Fruit fly (Drosophila melanogaster) whole organism, pupa: ENCODE results near the gene RNaseX25.

Experiments used
- CG10348 ChIP-seq: fragments of 200-800 bp; sonication (Bioruptor generic); IDR thresholded peaks from 2 replicates; pipeline ENCODE4 v1.3.6; 2022; ENCODE audit warnings: missing biosample characterization, missing genetic modification characterization
- CG12605 ChIP-seq: fragments of 200-800 bp; sonication (Bioruptor generic); IDR thresholded peaks from 2 replicates; pipeline ENCODE4 v1.3.6; 2022; ENCODE audit warnings: missing biosample characterization, missing genetic modification characterization
- CG13204 ChIP-seq: fragments of 200-800 bp; sonication (Bioruptor generic); optimal IDR thresholded peaks from 2 replicates; lab custom pipeline; 2018; ENCODE audit warnings: missing biosample characterization, mild to moderate bottlenecking, missing genetic modification characterization, moderate library complexity
- CG14655 ChIP-seq: fragments of 200-800 bp; sonication (Bioruptor generic); optimal IDR thresholded peaks from 3 replicates; lab custom pipeline; 2017; ENCODE audit warnings: mild to moderate bottlenecking, missing biosample characterization, missing genetic modification reagents, missing genetic modification characterization
- CG15710 ChIP-seq: fragments of 200-800 bp; sonication (Bioruptor generic); optimal IDR thresholded peaks from 2 replicates; lab custom pipeline; 2018; ENCODE audit warnings: missing biosample characterization, mild to moderate bottlenecking, missing genetic modification characterization, moderate library complexity
- CG17806 ChIP-seq: fragments of 200-800 bp; sonication (Bioruptor generic); optimal IDR thresholded peaks from 2 replicates; lab custom pipeline; 2018; ENCODE audit warnings: missing biosample characterization, mild to moderate bottlenecking, missing genetic modification characterization, moderate library complexity
- CG32121 ChIP-seq: fragments of 200-800 bp; sonication (Bioruptor generic); IDR thresholded peaks from 2 replicates; pipeline ENCODE4 v1.3.6; 2022; ENCODE audit warnings: missing biosample characterization, missing genetic modification characterization
- CG34367 ChIP-seq: fragments of 200-800 bp; sonication (Bioruptor generic); optimal IDR thresholded peaks from 2 replicates; lab custom pipeline; 2018; ENCODE audit warnings: missing biosample characterization, mild to moderate bottlenecking, missing genetic modification characterization
- CG4496 ChIP-seq: fragments of 200-800 bp; sonication (Bioruptor generic); IDR thresholded peaks from 3 replicates; pipeline ENCODE4 v1.3.6; 2022; ENCODE audit warnings: missing biosample characterization, missing genetic modification characterization
- CG8159 ChIP-seq: fragments of 200-800 bp; sonication (Bioruptor generic); optimal IDR thresholded peaks from 3 replicates; lab custom pipeline; 2018; ENCODE audit warnings: missing biosample characterization, mild to moderate bottlenecking, missing genetic modification characterization, moderate library complexity
- CG8301 ChIP-seq: fragments of 200-800 bp; sonication (Bioruptor generic); optimal IDR thresholded peaks from 2 replicates; lab custom pipeline; 2018; ENCODE audit warnings: missing biosample characterization, mild to moderate bottlenecking, missing genetic modification characterization
- CG9948 ChIP-seq: fragments of 200-800 bp; sonication (Bioruptor generic); optimal IDR thresholded peaks from 2 replicates; lab custom pipeline; 2018; ENCODE audit warnings: missing biosample characterization, mild to moderate bottlenecking, missing genetic modification characterization, moderate library complexity
- D1 ChIP-seq: fragments of 200-800 bp; sonication (Bioruptor generic); optimal IDR thresholded peaks from 2 replicates; lab custom pipeline; 2018; ENCODE audit warnings: missing biosample characterization, mild to moderate bottlenecking, missing genetic modification characterization, moderate library complexity
- EcR ChIP-seq: fragments of 200-800 bp; sonication (Bioruptor generic); optimal IDR thresholded peaks from 3 replicates; lab custom pipeline; 2019; ENCODE audit warnings: missing biosample characterization, missing genetic modification characterization, mild to moderate bottlenecking, moderate library complexity, missing genetic modification reagents
- Ets98B ChIP-seq: fragments of 200-800 bp; sonication (Bioruptor generic); IDR thresholded peaks from 2 replicates; pipeline ENCODE4 v1.3.6; 2022; ENCODE audit warnings: missing biosample characterization, missing genetic modification characterization
- Pif1A ChIP-seq: fragments of 200-800 bp; sonication (Bioruptor generic); optimal IDR thresholded peaks from 3 replicates; lab custom pipeline; 2016; ENCODE audit warnings: missing biosample characterization, missing genetic modification characterization
- Pif1B ChIP-seq: fragments of 200-800 bp; sonication (Bioruptor generic); optimal IDR thresholded peaks from 3 replicates; lab custom pipeline; 2016; ENCODE audit warnings: missing biosample characterization, missing genetic modification characterization
- Snoo ChIP-seq: fragments of 200-800 bp; sonication (Bioruptor generic); optimal IDR thresholded peaks from 3 replicates; lab custom pipeline; 2017; ENCODE audit warnings: missing biosample characterization, mild to moderate bottlenecking, missing genetic modification characterization, inconsistent platforms
- fd96Ca ChIP-seq: fragments of 200-800 bp; sonication (Bioruptor generic); IDR thresholded peaks from 3 replicates; pipeline ENCODE4 v1.3.6; 2022; ENCODE audit warnings: missing biosample characterization, missing genetic modification characterization
- gl ChIP-seq: fragments of 200-800 bp; sonication (Bioruptor generic); optimal IDR thresholded peaks from 2 replicates; lab custom pipeline; 2018; ENCODE audit warnings: missing biosample characterization, mild to moderate bottlenecking, missing genetic modification characterization
- rn ChIP-seq: fragments of 200-800 bp; sonication (Bioruptor generic); IDR thresholded peaks from 2 replicates; pipeline ENCODE4 v1.3.6; 2022; ENCODE audit warnings: missing biosample characterization, missing genetic modification characterization

Gene RNaseX25

dm6 chr3L:7958590-7959180, 11.7 kb upstream of the RNaseX25 start:
- no peak for TF ChIP-seq Pif1B
- TF ChIP-seq CG12605 (GFP tag; lab: Robert Waterston, UW): no peak
- TF ChIP-seq CG8159 (tag; lab: Kevin White, UChicago): no peak
- TF ChIP-seq CG32121: no peak
- no peak for TF ChIP-seq Pif1A
- TF ChIP-seq rn (GFP tag; lab: Robert Waterston, UW): no peak
- no peak for TF ChIP-seq CG9948 (tag; lab: Kevin White, UChicago)
- TF ChIP-seq CG17806: no peak
- TF ChIP-seq gl (tag; lab: Kevin White, UChicago): no peak
- TF ChIP-seq Snoo (tag; lab: Kevin White, UChicago): no peak
- no peak for TF ChIP-seq EcR (GFP tag; lab: Kevin White, UChicago)
- no peak for TF ChIP-seq CG13204 (GFP tag; lab: Kevin White, UChicago)
- TF ChIP-seq D1 (tag; lab: Kevin White, UChicago): no peak
- no peak for TF ChIP-seq Ets98B (GFP tag; lab: Robert Waterston, UW)
- no peak for TF ChIP-seq CG34367 (tag; lab: Kevin White, UChicago)
- TF ChIP-seq CG10348 (GFP tag; lab: Robert Waterston, UW): no peak
- no peak for TF ChIP-seq CG15710 (tag; lab: Kevin White, UChicago)
- TF ChIP-seq CG8301 (tag; lab: Kevin White, UChicago): no peak
- no peak for TF ChIP-seq CG14655 (GFP tag; lab: Kevin White, UChicago)
- TF ChIP-seq fd96Ca: no peak

- TF ChIP-seq Snoo (tag; lab: Kevin White, UChicago): peak; percentile 37
- TF ChIP-seq CG32121: no peak
These were observed 9.4 kb upstream of the RNaseX25 start for dm6 chr3L:7960707-7961695.

- TF ChIP-seq CG14655 (GFP tag; lab: Kevin White, UChicago): no peak
- TF ChIP-seq CG8159 (tag; lab: Kevin White, UChicago): peak; percentile 19
- TF ChIP-seq, all 21 proteins: peak for 1
These were observed 8.2 kb upstream of the RNaseX25 start for dm6 chr3L:7961973-7962753.

- no peak for TF ChIP-seq Ets98B (GFP tag; lab: Robert Waterston, UW)
These were observed 7.4 kb upstream of the RNaseX25 start for dm6 chr3L:7963022-7963421.

DNA sequence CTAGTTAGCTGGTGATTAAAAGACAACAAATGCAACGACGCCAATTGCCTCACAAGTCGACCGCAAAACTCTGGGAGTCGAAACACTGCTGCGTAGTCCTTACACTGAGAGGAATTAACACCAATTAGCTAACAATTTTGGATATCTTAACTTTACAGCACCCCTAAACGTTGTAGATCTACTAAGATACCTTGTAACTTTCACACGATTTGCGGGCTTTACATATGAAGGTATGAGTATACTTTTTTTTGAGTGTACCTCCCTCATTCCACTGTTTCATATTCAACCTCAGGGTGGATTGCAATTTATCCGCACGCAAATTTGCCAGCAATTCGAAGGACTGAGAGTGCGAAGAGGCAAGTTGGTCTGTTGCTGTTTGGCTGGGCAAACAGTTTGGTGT, 6.8 kb upstream of the RNaseX25 start:
- TF ChIP-seq Pif1B: no peak
- TF ChIP-seq CG15710 (tag; lab: Kevin White, UChicago): no peak
- TF ChIP-seq Ets98B (GFP tag; lab: Robert Waterston, UW): no peak
- TF ChIP-seq Snoo (tag; lab: Kevin White, UChicago): no peak
- TF ChIP-seq fd96Ca: no peak
- no peak for TF ChIP-seq rn (GFP tag; lab: Robert Waterston, UW)
- TF ChIP-seq D1 (tag; lab: Kevin White, UChicago): no peak

DNA sequence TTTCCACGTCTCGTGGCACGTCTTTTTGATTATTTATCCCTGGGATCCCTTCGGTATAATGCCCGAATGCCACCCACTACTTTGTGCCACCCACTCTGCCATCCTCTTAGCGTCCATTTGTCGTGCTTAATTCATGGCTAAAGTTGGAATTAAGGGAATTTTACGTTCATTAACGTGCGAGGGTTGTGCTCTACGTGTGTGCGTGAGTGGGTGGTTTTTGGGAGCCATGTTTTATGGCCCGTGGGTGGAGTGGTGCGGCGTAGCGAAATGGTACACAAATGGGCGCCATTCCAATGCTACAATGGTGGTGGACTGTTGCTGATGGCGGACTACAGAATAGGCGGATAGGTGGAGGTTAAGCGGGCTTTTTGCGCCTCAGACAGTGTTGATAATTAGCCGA, 3.2 kb upstream of the RNaseX25 start:
- TF ChIP-seq CG14655 (GFP tag; lab: Kevin White, UChicago) (no peak), Ets98B (GFP tag; lab: Robert Waterston, UW) (no peak), CG32121 (no peak), CG17806 (no peak), D1 (tag; lab: Kevin White, UChicago) (no peak), CG4496 (GFP tag; lab: Robert Waterston, UW) (no peak), CG8159 (tag; lab: Kevin White, UChicago) (no peak), fd96Ca (no peak), CG13204 (GFP tag; lab: Kevin White, UChicago) (no peak), CG9948 (tag; lab: Kevin White, UChicago) (no peak), CG8301 (tag; lab: Kevin White, UChicago) (no peak)
